Worm (Caenorhabditis elegans): ENCODE measurements around the gene F11D11.21.

F11D11.21 gene

ce11 chrV:18709203-18709860 is 41.0 kb downstream of the F11D11.21 start, which contains the start of gene Y17D7C.6:
TSS of gene Y17D7C.6 (plus strand) at chrV:18709810.
- TF ChIP-seq pha-4 (tag; optimal IDR thresholded peaks at IDR 0.05) = no peak
- TF ChIP-seq egl-5 (tag; optimal IDR thresholded peaks at IDR 0.05) = no peak
- TF ChIP-seq hmg-11 (tag; optimal IDR thresholded peaks at IDR 0.05) = no peak
- TF ChIP-seq fkh-10 (GFP tag; optimal IDR thresholded peaks at IDR 0.05) = no peak
- no peak for TF ChIP-seq R02D3.7 (tag; optimal IDR thresholded peaks at IDR 0.05)

ce11 chrV:18708015-18708414 is 42.3 kb downstream of the F11D11.21 start:
- TF ChIP-seq nhr-12 (tag; optimal IDR thresholded peaks at IDR 0.05) (no peak), lin-15B (tag; optimal IDR thresholded peaks at IDR 0.05) (no peak), nhr-11 (tag; optimal IDR thresholded peaks at IDR 0.05) (no peak), ceh-9 (tag; optimal IDR thresholded peaks at IDR 0.05) (no peak)

ce11 chrV:18706063-18706620 is 44.2 kb downstream of the F11D11.21 start, which contains the start of gene Y17D7C.1:
TSS of gene Y17D7C.1 (plus strand) at chrV:18706570.
- no peak for TF ChIP-seq tbx-2 (tag; optimal IDR thresholded peaks at IDR 0.05)

- TF ChIP-seq ceh-82 (tag; optimal IDR thresholded peaks at IDR 0.05) (no peak), daf-12 (tag; optimal IDR thresholded peaks at IDR 0.05) (no peak), nhr-67 (tag; optimal IDR thresholded peaks at IDR 0.05) (no peak), mdl-1 (tag; optimal IDR thresholded peaks at IDR 0.05) (no peak), jun-1 (tag; optimal IDR thresholded peaks at IDR 0.05) (no peak), snpc-4 (tag; optimal IDR thresholded peaks at IDR 0.05) (no peak), ceh-28 (tag; optimal IDR thresholded peaks at IDR 0.05) (no peak), aly-2 (tag; optimal IDR thresholded peaks at IDR 0.05) (no peak), ztf-11 (tag; optimal IDR thresholded peaks at IDR 0.05) (no peak), R02D3.7 (tag; optimal IDR thresholded peaks at IDR 0.05) (no peak), ama-1 (optimal IDR thresholded peaks at IDR 0.05) (no peak), lsy-12 (tag; optimal IDR thresholded peaks at IDR 0.05) (no peak), nhr-76 (tag; optimal IDR thresholded peaks at IDR 0.05) (no peak)
These were observed 44.9 kb downstream of the F11D11.21 start for ce11 chrV:18705319-18706062.

- TF ChIP-seq ztf-11 (tag; optimal IDR thresholded peaks at IDR 0.05) (no peak), daf-12 (tag; optimal IDR thresholded peaks at IDR 0.05) (no peak), elt-2 (tag; optimal IDR thresholded peaks at IDR 0.05) (peak; percentile 90), jun-1 (tag; optimal IDR thresholded peaks at IDR 0.05) (no peak), pha-4 (tag; optimal IDR thresholded peaks at IDR 0.05) (peak; percentile 17), lin-15B (tag; optimal IDR thresholded peaks at IDR 0.05) (no peak), snpc-4 (tag; optimal IDR thresholded peaks at IDR 0.05) (no peak), ZK546.5 (tag; optimal IDR thresholded peaks at IDR 0.05) (no peak), tbx-2 (tag; optimal IDR thresholded peaks at IDR 0.05) (no peak), pqm-1 (tag; optimal IDR thresholded peaks at IDR 0.05) (peak; percentile 59), nfya-1 (tag; optimal IDR thresholded peaks at IDR 0.05; ENCODE audit: insufficient read depth) (no peak)
These were observed 49.0 kb downstream of the F11D11.21 start, which contains the start of gene Y69H2.9 for ce11 chrV:18701306-18701705. TSS of gene Y69H2.9 (plus strand) at chrV:18701538.
